Fruit fly (Drosophila melanogaster): Measurements from ENCODE around the gene Nhe3.
A peak's percentile ranks its signal among the peaks of the same experiment; 100 is the strongest.

Gene Nhe3

DNA sequence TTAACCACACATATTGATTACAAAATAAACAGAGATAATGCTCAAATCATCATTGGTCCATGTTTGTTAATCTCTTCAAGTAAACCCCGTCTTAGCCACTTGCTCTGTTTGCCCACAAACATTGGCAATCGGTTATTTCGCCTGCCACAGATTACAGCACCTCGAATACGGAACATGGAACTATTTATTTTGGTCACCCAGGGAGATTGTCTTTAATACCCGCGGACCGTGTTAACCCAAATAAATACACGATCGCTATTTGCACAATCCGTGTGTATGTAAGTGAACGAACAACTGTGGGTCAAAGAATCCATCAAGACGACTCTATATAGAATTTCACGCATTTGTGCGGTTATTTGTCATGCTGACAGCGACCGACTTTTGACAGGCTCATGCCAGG, 16.6 kb upstream of the Nhe3 start (continued):
- TF ChIP-seq CG10959 (GFP tag; IDR thresholded peaks at IDR 0.05) (0 out of 2 replicates have a peak, but pooled peaks have one; percentile 7), wor (GFP tag; IDR thresholded peaks at IDR 0.05) (no peak), CG12659 (GFP tag; optimal IDR thresholded peaks at IDR 0.05) (peak; percentile 10), CG17328 (GFP tag; IDR thresholded peaks at IDR 0.05) (0 out of 2 replicates have a peak, but pooled peaks have one; percentile 27), twi (tag; optimal IDR thresholded peaks at IDR 0.05) (peak; percentile 43), unc-4 (GFP tag; IDR thresholded peaks at IDR 0.05; ENCODE audit: partially characterized antibody) (no peak), CG11398 (GFP tag; optimal IDR thresholded peaks at IDR 0.05) (peak; percentile 60), h (optimal IDR thresholded peaks at IDR 0.05) (no peak), CG3847 (GFP tag; IDR thresholded peaks at IDR 0.05) (no peak), Rfx (GFP tag; IDR thresholded peaks at IDR 0.05) (no peak), CrebB (tag; optimal IDR thresholded peaks at IDR 0.05) (peak; percentile 24), CG8944 (GFP tag; optimal IDR thresholded peaks at IDR 0.05) (no peak), sens-2 (GFP tag; IDR thresholded peaks at IDR 0.05) (peak; percentile 54; the same call in 1 of the 2 replicates), Aef1 (GFP tag; IDR thresholded peaks at IDR 0.05) (no peak), CG12299 (tag; optimal IDR thresholded peaks at IDR 0.05) (no peak), CG17359 (tag; optimal IDR thresholded peaks at IDR 0.05) (no peak), CG15073 (GFP tag; optimal IDR thresholded peaks at IDR 0.05) (no peak), CG2889 (GFP tag; IDR thresholded peaks at IDR 0.05) (no peak), ab (GFP tag; optimal IDR thresholded peaks at IDR 0.05) (no peak), Lim3 (GFP tag; IDR thresholded peaks at IDR 0.05) (no peak), Ssrp (tag; optimal IDR thresholded peaks at IDR 0.05) (no peak), sr (GFP tag; IDR thresholded peaks at IDR 0.05) (no peak), Scr (GFP tag; IDR thresholded peaks at IDR 0.05; ENCODE audit: partially characterized antibody) (no peak), Fer2 (tag; optimal IDR thresholded peaks at IDR 0.05) (no peak), dysf (GFP tag; IDR thresholded peaks at IDR 0.05) (no peak), Neu2 (GFP tag; optimal IDR thresholded peaks at IDR 0.05; ENCODE audit: borderline replicate concordance) (peak; percentile 52), Bgb (GFP tag; IDR thresholded peaks at IDR 0.05; ENCODE audit: partially characterized antibody) (no peak), chm (GFP tag; IDR thresholded peaks at IDR 0.05) (0 out of 2 replicates have a peak, but pooled peaks have one; percentile 7), ato (GFP tag; IDR thresholded peaks at IDR 0.05; ENCODE audit: partially characterized antibody) (no peak), Mes4 (GFP tag; optimal IDR thresholded peaks at IDR 0.05) (peak; percentile 4), CG4360 (GFP tag; IDR thresholded peaks at IDR 0.05) (peak; percentile 45), CG9727 (GFP tag; optimal IDR thresholded peaks at IDR 0.05) (peak; percentile 85), Xrp1 (GFP tag; IDR thresholded peaks at IDR 0.05) (peak; percentile 77), gce (GFP tag; IDR thresholded peaks at IDR 0.05) (no peak), CG4820 (GFP tag; optimal IDR thresholded peaks at IDR 0.05) (no peak), C15 (GFP tag; IDR thresholded peaks at IDR 0.05) (no peak), CoRest (tag; optimal IDR thresholded peaks at IDR 0.05) (peak; percentile 11), gcm2 (GFP tag; optimal IDR thresholded peaks at IDR 0.05) (no peak), HLH3B (GFP tag; IDR thresholded peaks at IDR 0.05) (no peak), gfzf (GFP tag; optimal IDR thresholded peaks at IDR 0.05) (no peak), gcm (GFP tag; optimal IDR thresholded peaks at IDR 0.05) (peak; percentile 17), ara (GFP tag; IDR thresholded peaks at IDR 0.05) (peak; percentile 15; the same call in 1 of the 2 replicates), toy (GFP tag; IDR thresholded peaks at IDR 0.05) (no peak), CG18599 (GFP tag; optimal IDR thresholded peaks at IDR 0.05) (no peak), CG30431 (GFP tag; optimal IDR thresholded peaks at IDR 0.05) (peak; percentile 2), Asciz (GFP tag; optimal IDR thresholded peaks at IDR 0.05) (peak; percentile 36), CG13424 (tag; optimal IDR thresholded peaks at IDR 0.05) (no peak), CG8281 (tag; optimal IDR thresholded peaks at IDR 0.05) (peak; percentile 9), insv (GFP tag; optimal IDR thresholded peaks at IDR 0.05) (peak in 1 of 2 experiments; percentile 20), CG10267 (tag; optimal IDR thresholded peaks at IDR 0.05) (peak; percentile 36), CG6765 (GFP tag; optimal IDR thresholded peaks at IDR 0.05) (no peak)
